Worm (Caenorhabditis elegans): Measurements from ENCODE around the gene ZK1307.1.

Gene ZK1307.1

ce11 chrII:9682044-9682443, 26.7 kb upstream of the ZK1307.1 start:
- TF ChIP-seq sea-1 (GFP tag; conservative IDR thresholded peaks at IDR 0.05) (no peak), tra-4 (tag; optimal IDR thresholded peaks at IDR 0.05) (no peak), F13C5.2 (tag; optimal IDR thresholded peaks at IDR 0.05) (no peak), ama-1 (optimal IDR thresholded peaks at IDR 0.05) (no peak), B0310.2 (tag; optimal IDR thresholded peaks at IDR 0.05) (no peak), flt-1 (GFP tag; IDR thresholded peaks at IDR 0.05) (no peak), aly-1 (tag; optimal IDR thresholded peaks at IDR 0.05) (no peak), hnd-1 (tag; optimal IDR thresholded peaks at IDR 0.05) (no peak), scrt-1 (GFP tag; IDR thresholded peaks at IDR 0.05) (no peak), pes-1 (GFP tag; IDR thresholded peaks at IDR 0.05) (no peak), tbx-37 (GFP tag; conservative IDR thresholded peaks at IDR 0.05) (no peak), hmbx-1 (tag; optimal IDR thresholded peaks at IDR 0.05) (no peak), tbx-11 (GFP tag; IDR thresholded peaks at IDR 0.05) (no peak), hmg-4 (GFP tag; optimal IDR thresholded peaks at IDR 0.05) (no peak), ceh-36 (tag; optimal IDR thresholded peaks at IDR 0.05) (no peak), ets-7 (tag; optimal IDR thresholded peaks at IDR 0.05) (no peak), ceh-13 (GFP tag; optimal IDR thresholded peaks at IDR 0.05) (no peak)

- TF ChIP-seq ceh-13 (GFP tag; optimal IDR thresholded peaks at IDR 0.05), result no peak
- TF ChIP-seq sea-1 (GFP tag; conservative IDR thresholded peaks at IDR 0.05), result no peak
- TF ChIP-seq tbx-11 (GFP tag; IDR thresholded peaks at IDR 0.05), result no peak
- no peak for TF ChIP-seq aly-1 (tag; optimal IDR thresholded peaks at IDR 0.05)
- no peak for TF ChIP-seq hmbx-1 (tag; optimal IDR thresholded peaks at IDR 0.05)
- no peak for TF ChIP-seq tra-4 (tag; optimal IDR thresholded peaks at IDR 0.05)
- TF ChIP-seq B0310.2 (tag; optimal IDR thresholded peaks at IDR 0.05), result no peak
- TF ChIP-seq flt-1 (GFP tag; IDR thresholded peaks at IDR 0.05), result no peak
- TF ChIP-seq tbx-37 (GFP tag; conservative IDR thresholded peaks at IDR 0.05), result no peak
- no peak for TF ChIP-seq ets-7 (tag; optimal IDR thresholded peaks at IDR 0.05)
- TF ChIP-seq ama-1 (optimal IDR thresholded peaks at IDR 0.05), result no peak
- TF ChIP-seq ceh-36 (tag; optimal IDR thresholded peaks at IDR 0.05), result no peak
- TF ChIP-seq hnd-1 (tag; optimal IDR thresholded peaks at IDR 0.05), result no peak
- TF ChIP-seq scrt-1 (GFP tag; IDR thresholded peaks at IDR 0.05), result no peak
- TF ChIP-seq F13C5.2 (tag; optimal IDR thresholded peaks at IDR 0.05), result no peak
Observed at ce11 chrII:9680493-9680892, 25.1 kb upstream of the ZK1307.1 start, which contains the start of gene ZK1320.13. ZK1320.13 (plus strand) TSS chrII:9680793.

- no peak for TF ChIP-seq tbx-37 (GFP tag; conservative IDR thresholded peaks at IDR 0.05)
- TF ChIP-seq scrt-1 (GFP tag; IDR thresholded peaks at IDR 0.05), result no peak
- TF ChIP-seq B0310.2 (tag; optimal IDR thresholded peaks at IDR 0.05), result no peak
- TF ChIP-seq ama-1 (optimal IDR thresholded peaks at IDR 0.05), result no peak
- TF ChIP-seq pes-1 (GFP tag; IDR thresholded peaks at IDR 0.05), result no peak
- TF ChIP-seq tra-4 (tag; optimal IDR thresholded peaks at IDR 0.05), result no peak
- no peak for TF ChIP-seq ets-7 (tag; optimal IDR thresholded peaks at IDR 0.05)
- TF ChIP-seq flt-1 (GFP tag; IDR thresholded peaks at IDR 0.05), result no peak
- TF ChIP-seq sea-1 (GFP tag; conservative IDR thresholded peaks at IDR 0.05), result no peak
- TF ChIP-seq ceh-13 (GFP tag; optimal IDR thresholded peaks at IDR 0.05), result no peak
- TF ChIP-seq hnd-1 (tag; optimal IDR thresholded peaks at IDR 0.05), result no peak
- TF ChIP-seq ceh-36 (tag; optimal IDR thresholded peaks at IDR 0.05), result no peak
- no peak for TF ChIP-seq hmg-4 (GFP tag; optimal IDR thresholded peaks at IDR 0.05)
- no peak for TF ChIP-seq tbx-11 (GFP tag; IDR thresholded peaks at IDR 0.05)
- no peak for TF ChIP-seq hmbx-1 (tag; optimal IDR thresholded peaks at IDR 0.05)
- no peak for TF ChIP-seq aly-1 (tag; optimal IDR thresholded peaks at IDR 0.05)
- no peak for TF ChIP-seq F13C5.2 (tag; optimal IDR thresholded peaks at IDR 0.05)
Observed at ce11 chrII:9679842-9680241, 24.5 kb upstream of the ZK1307.1 start.

ce11 chrII:9677470-9677869, 22.1 kb upstream of the ZK1307.1 start:
- no peak for TF ChIP-seq B0310.2 (tag; optimal IDR thresholded peaks at IDR 0.05)
- TF ChIP-seq aly-1 (tag; optimal IDR thresholded peaks at IDR 0.05), result no peak
- TF ChIP-seq hnd-1 (tag; optimal IDR thresholded peaks at IDR 0.05), result no peak
- no peak for TF ChIP-seq ceh-36 (tag; optimal IDR thresholded peaks at IDR 0.05)
- TF ChIP-seq hmg-4 (GFP tag; optimal IDR thresholded peaks at IDR 0.05), result no peak
- no peak for TF ChIP-seq tbx-11 (GFP tag; IDR thresholded peaks at IDR 0.05)
- no peak for TF ChIP-seq scrt-1 (GFP tag; IDR thresholded peaks at IDR 0.05)
- TF ChIP-seq ceh-13 (GFP tag; optimal IDR thresholded peaks at IDR 0.05), result no peak
- TF ChIP-seq F13C5.2 (tag; optimal IDR thresholded peaks at IDR 0.05), result no peak
- no peak for TF ChIP-seq tra-4 (tag; optimal IDR thresholded peaks at IDR 0.05)
- TF ChIP-seq flt-1 (GFP tag; IDR thresholded peaks at IDR 0.05), result no peak
- TF ChIP-seq pes-1 (GFP tag; IDR thresholded peaks at IDR 0.05), result no peak
- TF ChIP-seq sea-1 (GFP tag; conservative IDR thresholded peaks at IDR 0.05), result no peak
- no peak for TF ChIP-seq tbx-37 (GFP tag; conservative IDR thresholded peaks at IDR 0.05)

DNA sequence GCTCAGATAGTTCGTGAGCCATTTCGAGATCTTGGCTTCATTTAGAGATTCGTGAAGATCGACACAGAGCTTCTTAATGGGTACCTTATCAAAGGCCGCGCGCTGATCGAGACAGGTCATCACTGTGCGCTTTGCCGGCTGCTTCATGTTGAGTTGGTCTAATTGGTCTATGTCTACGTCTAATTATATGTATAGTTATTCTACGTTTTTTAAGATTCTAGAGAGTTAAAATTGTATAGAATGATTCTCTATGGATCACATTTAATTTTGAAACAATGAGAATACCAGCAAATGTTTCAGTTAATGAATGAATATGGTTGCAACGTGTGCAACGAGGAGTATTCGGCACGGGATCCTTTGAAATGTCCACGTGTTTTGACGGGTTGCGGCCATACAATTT, 19.3 kb upstream of the ZK1307.1 start, which contains the start of gene arc-1:
TSS of gene arc-1 (plus strand) at position 301 of the 400 bp plus-strand sequence.
- TF ChIP-seq tbx-11 (GFP tag; IDR thresholded peaks at IDR 0.05) (no peak), tra-4 (tag; optimal IDR thresholded peaks at IDR 0.05) (no peak), sea-1 (GFP tag; conservative IDR thresholded peaks at IDR 0.05) (no peak), hmbx-1 (tag; optimal IDR thresholded peaks at IDR 0.05) (no peak), hmg-4 (GFP tag; optimal IDR thresholded peaks at IDR 0.05) (no peak), ceh-13 (GFP tag; optimal IDR thresholded peaks at IDR 0.05) (no peak), ceh-36 (tag; optimal IDR thresholded peaks at IDR 0.05) (no peak), ets-7 (tag; optimal IDR thresholded peaks at IDR 0.05) (no peak), pes-1 (GFP tag; IDR thresholded peaks at IDR 0.05) (no peak), scrt-1 (GFP tag; IDR thresholded peaks at IDR 0.05) (no peak), tbx-37 (GFP tag; conservative IDR thresholded peaks at IDR 0.05) (no peak), ama-1 (optimal IDR thresholded peaks at IDR 0.05) (no peak), B0310.2 (tag; optimal IDR thresholded peaks at IDR 0.05) (no peak), hnd-1 (tag; optimal IDR thresholded peaks at IDR 0.05) (no peak), aly-1 (tag; optimal IDR thresholded peaks at IDR 0.05) (no peak), F13C5.2 (tag; optimal IDR thresholded peaks at IDR 0.05) (no peak)

- TF ChIP-seq pes-1 (GFP tag; IDR thresholded peaks at IDR 0.05) (no peak), hmg-4 (GFP tag; optimal IDR thresholded peaks at IDR 0.05) (no peak), F13C5.2 (tag; optimal IDR thresholded peaks at IDR 0.05) (no peak)
Observed at ce11 chrII:9671308-9671707, 15.9 kb upstream of the ZK1307.1 start, which contains the start of gene ZK1320.7. ZK1320.7 (plus strand) TSS chrII:9671608.

DNA sequence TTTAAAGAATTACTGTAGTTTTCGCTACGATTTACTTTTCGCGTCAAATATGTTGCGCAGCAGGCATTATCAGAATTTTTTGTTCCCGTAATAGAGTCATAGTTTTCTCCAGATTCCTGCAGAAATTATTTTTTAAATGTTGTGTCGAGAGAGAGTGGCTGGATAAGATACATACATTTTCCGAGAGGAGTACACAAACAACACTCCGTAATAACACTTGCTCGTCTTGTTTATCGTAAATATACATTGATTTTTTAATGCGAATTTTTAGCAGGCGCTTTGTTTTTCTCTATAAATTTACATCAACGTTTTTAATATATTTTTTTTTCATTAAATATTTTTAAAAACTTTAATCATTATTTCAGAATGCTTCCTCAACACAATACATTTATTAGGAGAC, 13.6 kb upstream of the ZK1307.1 start, which contains the start of gene taf-8:
TSS of gene taf-8 (plus strand) at position 360 of the 400 bp plus-strand sequence.
- no peak for TF ChIP-seq ama-1 (optimal IDR thresholded peaks at IDR 0.05)
- peak; percentile 7 for TF ChIP-seq F13C5.2 (tag; optimal IDR thresholded peaks at IDR 0.05)
